Worm (Caenorhabditis elegans) whole organism, L4 larva: ENCODE measurements around the gene sdz-24.
"Not testable (repeated sequence)": the region's sequence is repeated elsewhere in the genome, so short reads cannot be mapped to it uniquely, and the experiment has no call there.

Experiments used
- D1046.2 ChIP-seq: fragments of 200-800 bp; sonication (Bioruptor generic); IDR thresholded peaks from 2 replicates; pipeline ENCODE4 v1.3.6; 2022; ENCODE audit warnings: missing genetic modification characterization, missing compliant biosample characterization
- F26F4.8 ChIP-seq: fragments of 200-800 bp; sonication (Bioruptor generic); conservative IDR thresholded peaks from 2 replicates; pipeline ENCODE4 v1.3.6; 2022; ENCODE audit warnings: missing genetic modification characterization, missing compliant biosample characterization
- F37D6.2 ChIP-seq: sonication (generic microtip); optimal IDR thresholded peaks from 2 replicates; lab custom pipeline; 2016; ENCODE audit warnings: mild to moderate bottlenecking, missing genetic modification characterization, missing compliant biosample characterization
- T20F7.1 ChIP-seq: fragments of 200-800 bp; sonication (Bioruptor generic); optimal IDR thresholded peaks from 2 replicates; lab custom pipeline; 2018; ENCODE audit warnings: mild to moderate bottlenecking, missing genetic modification characterization, missing compliant biosample characterization
- T26A8.4 ChIP-seq: fragments of 200-800 bp; sonication (Bioruptor generic); IDR thresholded peaks from 2 replicates; pipeline ENCODE4 v1.3.6; 2022; ENCODE audit warnings: missing genetic modification characterization, missing compliant biosample characterization
- Y48G9A.11 ChIP-seq: fragments of 200-800 bp; sonication (Bioruptor generic); IDR thresholded peaks from 2 replicates; pipeline ENCODE4 v1.3.6; 2022; ENCODE audit warnings: missing genetic modification reagents, missing genetic modification characterization, missing compliant biosample characterization
- Y5F2A.4 ChIP-seq: fragments of 200-800 bp; sonication (Bioruptor generic); optimal IDR thresholded peaks from 2 replicates; lab custom pipeline; 2018; ENCODE audit warnings: mild to moderate bottlenecking, missing genetic modification characterization, missing compliant biosample characterization
- Y75B8A.6 ChIP-seq: fragments of 200-800 bp; sonication (Bioruptor generic); IDR thresholded peaks from 2 replicates; pipeline ENCODE4 v1.3.6; 2022; ENCODE audit warnings: missing genetic modification reagents, missing genetic modification characterization, missing compliant biosample characterization
- ZK546.5 ChIP-seq, 2 experiments: sonication (generic microtip); optimal IDR thresholded peaks; 2 replicates each; lab custom pipeline; 2017; ENCODE audit warnings: missing biosample characterization in 2 of 2, missing genetic modification characterization in 2 of 2
- aha-1 ChIP-seq: fragments of 150-350 bp; peaks from one replicate; lab custom pipeline; 2014; ENCODE audit warnings: missing biosample characterization, missing genetic modification characterization
- arid-1 ChIP-seq: fragments of 200-800 bp; sonication (Bioruptor generic); conservative IDR thresholded peaks from 2 replicates; pipeline ENCODE4 v1.3.6; 2022; ENCODE audit warnings: missing genetic modification reagents, missing genetic modification characterization, missing compliant biosample characterization
- ceh-28 ChIP-seq: fragments of 150-350 bp; optimal IDR thresholded peaks from 2 replicates; lab custom pipeline; 2014; ENCODE audit warnings: missing biosample characterization, missing genetic modification reagents, missing genetic modification characterization
- ceh-44 ChIP-seq: fragments of 200-800 bp; sonication (Bioruptor generic); IDR thresholded peaks from 2 replicates; pipeline ENCODE4 v1.3.6; 2022; ENCODE audit warnings: missing genetic modification reagents, missing genetic modification characterization, missing compliant biosample characterization
- ceh-62 ChIP-seq: sonication (generic microtip); optimal IDR thresholded peaks from 2 replicates; lab custom pipeline; 2017; ENCODE audit warnings: missing biosample characterization, missing genetic modification characterization
- daf-16 ChIP-seq, 3 experiments: sonication (generic microtip); optimal IDR thresholded peaks; 2 replicates each; lab custom pipeline; 2016 to 2017; ENCODE audit warnings: missing genetic modification characterization in 3 of 3, missing genetic modification reagents in 3 of 3, mild to moderate bottlenecking in 2 of 3, missing compliant biosample characterization in 2 of 3, missing biosample characterization in 1 of 3, moderate library complexity in 1 of 3
- daf-8 ChIP-seq: fragments of 200-800 bp; sonication (Bioruptor generic); IDR thresholded peaks from 2 replicates; pipeline ENCODE4 v1.3.6; 2022; ENCODE audit warnings: missing genetic modification characterization, missing compliant biosample characterization
- dmd-6 ChIP-seq: fragments of 200-800 bp; sonication (Bioruptor generic); IDR thresholded peaks from 2 replicates; pipeline ENCODE4 v1.3.6; 2022; ENCODE audit warnings: missing genetic modification reagents, missing genetic modification characterization, missing compliant biosample characterization
- dmd-8 ChIP-seq: fragments of 200-800 bp; sonication (Bioruptor generic); IDR thresholded peaks from 2 replicates; pipeline ENCODE4 v1.3.6; 2022; ENCODE audit warnings: missing genetic modification characterization, missing compliant biosample characterization
- egl-27 ChIP-seq: sonication (generic microtip); optimal IDR thresholded peaks from 3 replicates; lab custom pipeline; 2017; ENCODE audit warnings: missing biosample characterization, missing genetic modification reagents, missing genetic modification characterization
- fkh-10 ChIP-seq: fragments of 150-350 bp; optimal IDR thresholded peaks from 2 replicates; lab custom pipeline; 2014; ENCODE audit warnings: missing biosample characterization, missing genetic modification reagents, missing genetic modification characterization
- gei-8 ChIP-seq: fragments of 200-800 bp; sonication (Bioruptor generic); optimal IDR thresholded peaks from 2 replicates; lab custom pipeline; 2018; ENCODE audit warnings: mild to moderate bottlenecking, missing genetic modification characterization, missing compliant biosample characterization
- hlh-11 ChIP-seq: fragments of 200-800 bp; sonication (Bioruptor generic); optimal IDR thresholded peaks from 2 replicates; lab custom pipeline; 2018; ENCODE audit warnings: mild to moderate bottlenecking, missing genetic modification characterization, missing compliant biosample characterization
- hlh-30 ChIP-seq: sonication (generic microtip); optimal IDR thresholded peaks from 2 replicates; lab custom pipeline; 2017; ENCODE audit warnings: antibody characterized with exemption, mild to moderate bottlenecking, missing genetic modification characterization, missing compliant biosample characterization; ENCODE audit not compliant: insufficient read depth
- hmg-1.1 ChIP-seq: fragments of 200-800 bp; sonication (Bioruptor generic); IDR thresholded peaks from 2 replicates; pipeline ENCODE4 v1.3.6; 2022; ENCODE audit warnings: missing genetic modification reagents, missing genetic modification characterization, missing compliant biosample characterization
- lin-29 ChIP-seq: fragments of 200-800 bp; sonication (Bioruptor generic); IDR thresholded peaks from 2 replicates; pipeline ENCODE4 v1.3.6; 2022; ENCODE audit warnings: missing genetic modification reagents, missing genetic modification characterization, missing compliant biosample characterization
- lin-38 ChIP-seq: fragments of 200-800 bp; sonication (Bioruptor generic); IDR thresholded peaks from 2 replicates; pipeline ENCODE4 v1.3.6; 2022; ENCODE audit warnings: missing genetic modification reagents, missing genetic modification characterization, missing compliant biosample characterization
- lin-39 ChIP-seq: fragments of 150-350 bp; optimal IDR thresholded peaks from 2 replicates; lab custom pipeline; 2014; ENCODE audit warnings: missing biosample characterization, missing genetic modification reagents, missing genetic modification characterization
- madf-5 ChIP-seq, 2 experiments: fragments of 200-800 bp; sonication (Bioruptor generic); IDR thresholded peaks; 2 replicates each; pipeline ENCODE4 v1.3.6; 2022; ENCODE audit warnings: missing compliant biosample characterization in 2 of 2, missing genetic modification characterization in 2 of 2
- madf-9 ChIP-seq: fragments of 200-800 bp; sonication (Bioruptor generic); conservative IDR thresholded peaks from 2 replicates; pipeline ENCODE4 v1.3.6; 2022; ENCODE audit warnings: missing genetic modification reagents, missing genetic modification characterization, missing compliant biosample characterization
- mxl-2 ChIP-seq: fragments of 200-800 bp; sonication (Bioruptor generic); conservative IDR thresholded peaks from 2 replicates; pipeline ENCODE4 v1.3.6; 2022; ENCODE audit warnings: missing genetic modification reagents, missing genetic modification characterization, missing compliant biosample characterization
- nhr-111 ChIP-seq: fragments of 200-800 bp; sonication (Bioruptor generic); optimal IDR thresholded peaks from 2 replicates; lab custom pipeline; 2018; ENCODE audit warnings: mild to moderate bottlenecking, missing genetic modification characterization, missing compliant biosample characterization
- nhr-41 ChIP-seq: fragments of 200-800 bp; sonication (Bioruptor generic); IDR thresholded peaks from 2 replicates; pipeline ENCODE4 v1.3.6; 2022; ENCODE audit warnings: missing genetic modification reagents, missing genetic modification characterization, missing compliant biosample characterization
- nhr-42 ChIP-seq: fragments of 200-800 bp; sonication (Bioruptor generic); IDR thresholded peaks from 2 replicates; pipeline ENCODE4 v1.3.6; 2022; ENCODE audit warnings: missing genetic modification characterization, missing compliant biosample characterization
- nhr-77 ChIP-seq: fragments of 150-350 bp; optimal IDR thresholded peaks from 2 replicates; lab custom pipeline; 2014; ENCODE audit warnings: missing biosample characterization, missing genetic modification characterization
- sdz-12 ChIP-seq: fragments of 200-800 bp; sonication (Bioruptor generic); optimal IDR thresholded peaks from 2 replicates; lab custom pipeline; 2018; ENCODE audit warnings: mild to moderate bottlenecking, missing genetic modification characterization, missing compliant biosample characterization
- snpc-4 ChIP-seq: fragments of 150-350 bp; optimal IDR thresholded peaks from 2 replicates; lab custom pipeline; 2014; ENCODE audit warnings: missing biosample characterization, missing genetic modification characterization
- zag-1 ChIP-seq: fragments of 150-350 bp; optimal IDR thresholded peaks from 2 replicates; lab custom pipeline; 2014; ENCODE audit warnings: missing biosample characterization, missing genetic modification characterization
- ztf-11 ChIP-seq: fragments of 150-350 bp; optimal IDR thresholded peaks from 2 replicates; lab custom pipeline; 2014; ENCODE audit warnings: missing biosample characterization, missing genetic modification characterization
- ztf-7 ChIP-seq: fragments of 150-350 bp; optimal IDR thresholded peaks from 2 replicates; lab custom pipeline; 2014; ENCODE audit warnings: missing biosample characterization, missing genetic modification characterization

sdz-24 gene

ce11 chrII:658369-658768 is at the start of gene sdz-24:
TSS of gene sdz-24 (plus strand) at chrII:658669.
- TF ChIP-seq lin-38 (GFP tag; lab: Robert Waterston, UW) (no peak), hmg-1.1 (GFP tag; lab: Robert Waterston, UW) (no peak), F37D6.2 (tag; lab: Kevin White, UChicago) (no peak), zag-1 (tag; lab: Kevin White, UChicago) (no peak), ztf-7 (no peak), ztf-11 (tag; lab: Kevin White, UChicago) (no peak), mxl-2 (no peak), Y48G9A.11 (no peak), Y75B8A.6 (GFP tag; lab: Robert Waterston, UW) (no peak), dmd-6 (GFP tag; lab: Robert Waterston, UW) (no peak), dmd-8 (GFP tag; lab: Robert Waterston, UW) (no peak), nhr-41 (GFP tag; lab: Robert Waterston, UW) (no peak), nhr-111 (GFP tag; lab: Kevin White, UChicago) (no peak), sdz-12 (no peak), nhr-77 (tag; lab: Kevin White, UChicago) (no peak), egl-27 (no peak), snpc-4 (tag; lab: Kevin White, UChicago) (no peak), Y5F2A.4 (no peak)
- TF ChIP-seq, all 104 proteins: peak for 0

ce11 chrII:608757-609156 is 49.7 kb upstream of the sdz-24 start, which contains the start of gene W04H10.1:
TSS of gene W04H10.1 (plus strand) at chrII:609057.
- TF ChIP-seq fkh-10 (no peak), daf-8 (GFP tag; lab: Robert Waterston, UW) (no peak), dmd-6 (GFP tag; lab: Robert Waterston, UW) (no peak), arid-1 (GFP tag; lab: Robert Waterston, UW) (no peak), ztf-7 (no peak), hlh-11 (no peak), ceh-62 (tag; lab: Kevin White, UChicago) (no peak), F26F4.8 (GFP tag; lab: Robert Waterston, UW) (no peak), zag-1 (tag; lab: Kevin White, UChicago) (no peak), ceh-44 (GFP tag; lab: Robert Waterston, UW) (no peak), nhr-42 (GFP tag; lab: Robert Waterston, UW) (no peak), hlh-30 (tag; lab: Kevin White, UChicago) (no peak), T20F7.1 (no peak), gei-8 (no peak), lin-39 (no peak), nhr-111 (GFP tag; lab: Kevin White, UChicago) (no peak), madf-9 (no peak), lin-38 (GFP tag; lab: Robert Waterston, UW) (no peak), hmg-1.1 (GFP tag; lab: Robert Waterston, UW) (no peak)

ce11 chrII:612361-612760 is 46.1 kb upstream of the sdz-24 start, which contains the start of gene clec-118:
TSS of gene clec-118 (minus strand) at chrII:612461.
- TF ChIP-seq daf-16 (GFP tag; optimal IDR thresholded peaks at IDR 0.05; lab: Kevin White, UChicago); daf-16 (tag; optimal IDR thresholded peaks at IDR 0.05; lab: Kevin White, UChicago); D1046.2; lin-29: not testable (repeated sequence)

- no peak for TF ChIP-seq T26A8.4
- TF ChIP-seq aha-1 (tag; lab: Kevin White, UChicago), result peak; percentile 49
- peak; percentile 65 for TF ChIP-seq ceh-28 (tag; lab: Kevin White, UChicago)
- no peak for TF ChIP-seq madf-5 (GFP tag; IDR thresholded peaks at IDR 0.05; lab: Robert Waterston, UW)
- TF ChIP-seq ZK546.5 (tag; optimal IDR thresholded peaks at IDR 0.05; lab: Kevin White, UChicago), result no peak
Observed at ce11 chrII:614701-615100, 43.8 kb upstream of the sdz-24 start.
